Worm (Caenorhabditis elegans) whole organism, young adult: ENCODE measurements around the gene ska-3.

Source experiments
- D2030.7 ChIP-seq: fragments of 200-800 bp; sonication (Bioruptor generic); IDR thresholded peaks from 2 replicates; pipeline ENCODE4 v1.3.6; 2022; ENCODE audit warnings: missing genetic modification reagents, missing genetic modification characterization, missing compliant biosample characterization
- F10E7.11 ChIP-seq: sonication (generic microtip); optimal IDR thresholded peaks from 2 replicates; lab custom pipeline; 2017; ENCODE audit warnings: mild to moderate bottlenecking, missing genetic modification characterization, moderate library complexity, missing compliant biosample characterization
- F33H1.4 ChIP-seq: fragments of 200-800 bp; sonication (Bioruptor generic); IDR thresholded peaks from 2 replicates; pipeline ENCODE4 v1.3.6; 2022; ENCODE audit warnings: missing genetic modification reagents, missing genetic modification characterization, missing compliant biosample characterization
- F55B11.4 ChIP-seq: sonication (generic microtip); optimal IDR thresholded peaks from 2 replicates; lab custom pipeline; 2016; ENCODE audit warnings: missing compliant biosample characterization, missing genetic modification characterization, borderline replicate concordance; ENCODE audit not compliant: insufficient read depth
- K12H6.12 ChIP-seq: fragments of 200-800 bp; sonication (Bioruptor generic); optimal IDR thresholded peaks from 2 replicates; lab custom pipeline; 2018; ENCODE audit warnings: mild to moderate bottlenecking, missing genetic modification characterization, missing compliant biosample characterization
- Y53G8AR.9 ChIP-seq: fragments of 200-800 bp; sonication (Bioruptor generic); conservative IDR thresholded peaks from 2 replicates; pipeline ENCODE4 v1.3.6; 2022; ENCODE audit warnings: missing genetic modification reagents, missing genetic modification characterization, missing compliant biosample characterization
- Y56A3A.18 ChIP-seq: fragments of 200-800 bp; sonication (Bioruptor generic); IDR thresholded peaks from 2 replicates; pipeline ENCODE4 v1.3.6; 2022; ENCODE audit warnings: missing genetic modification reagents, missing genetic modification characterization, missing compliant biosample characterization
- Y67H2A.10 ChIP-seq: fragments of 200-800 bp; sonication (Bioruptor generic); conservative IDR thresholded peaks from 2 replicates; pipeline ENCODE4 v1.3.6; 2022; ENCODE audit warnings: missing genetic modification reagents, missing genetic modification characterization, missing compliant biosample characterization
- Y95B8A.8 ChIP-seq: fragments of 200-800 bp; sonication (Bioruptor generic); IDR thresholded peaks from 2 replicates; pipeline ENCODE4 v1.3.6; 2022; ENCODE audit warnings: missing genetic modification reagents, missing genetic modification characterization, missing compliant biosample characterization
- ama-1 ChIP-seq, 3 experiments: fragments of 150-350 bp in 1 of 3; sonication (generic microtip) in 2 of 3; optimal IDR thresholded peaks; 2 replicates each; lab custom pipeline; 2014 to 2018; ENCODE audit warnings: missing biosample characterization in 2 of 3, missing genetic modification characterization in 2 of 3, missing genetic modification reagents in 2 of 3
- aptf-2 ChIP-seq: fragments of 200-800 bp; sonication (Bioruptor generic); conservative IDR thresholded peaks from 2 replicates; pipeline ENCODE4 v1.3.6; 2022; ENCODE audit warnings: missing genetic modification reagents, missing genetic modification characterization, missing compliant biosample characterization
- ceh-58 ChIP-seq: fragments of 200-800 bp; sonication (Bioruptor generic); IDR thresholded peaks from 2 replicates; pipeline ENCODE4 v1.3.6; 2022; ENCODE audit warnings: missing genetic modification characterization, missing compliant biosample characterization
- ceh-91 ChIP-seq: fragments of 200-800 bp; sonication (Bioruptor generic); IDR thresholded peaks from 2 replicates; pipeline ENCODE4 v1.3.6; 2022; ENCODE audit warnings: missing genetic modification reagents, missing genetic modification characterization, missing compliant biosample characterization
- dox-1 ChIP-seq: fragments of 200-800 bp; sonication (Bioruptor generic); IDR thresholded peaks from 2 replicates; pipeline ENCODE4 v1.3.6; 2022; ENCODE audit warnings: missing genetic modification reagents, missing genetic modification characterization, missing compliant biosample characterization
- dpl-1 ChIP-seq: fragments of 150-350 bp; optimal IDR thresholded peaks from 2 replicates; lab custom pipeline; 2014; ENCODE audit warnings: missing biosample characterization, missing genetic modification reagents, missing genetic modification characterization
- efl-1 ChIP-seq: fragments of 150-350 bp; optimal IDR thresholded peaks from 2 replicates; lab custom pipeline; 2014; ENCODE audit warnings: missing biosample characterization, missing genetic modification reagents, missing genetic modification characterization
- egl-18 ChIP-seq: fragments of 200-800 bp; sonication (Bioruptor generic); IDR thresholded peaks from 2 replicates; pipeline ENCODE4 v1.3.6; 2022; ENCODE audit warnings: missing genetic modification reagents, missing genetic modification characterization, missing compliant biosample characterization
- ets-4 ChIP-seq: fragments of 200-800 bp; sonication (Bioruptor generic); optimal IDR thresholded peaks from 2 replicates; lab custom pipeline; 2018; ENCODE audit warnings: mild to moderate bottlenecking, missing genetic modification characterization, missing compliant biosample characterization
- fkh-3 ChIP-seq: sonication (generic microtip); optimal IDR thresholded peaks from 2 replicates; lab custom pipeline; 2016; ENCODE audit warnings: mild to moderate bottlenecking, missing genetic modification characterization, missing compliant biosample characterization
- gei-17 ChIP-seq: fragments of 200-800 bp; sonication (Bioruptor generic); optimal IDR thresholded peaks from 2 replicates; lab custom pipeline; 2018; ENCODE audit warnings: mild to moderate bottlenecking, missing genetic modification characterization, missing compliant biosample characterization
- hrde-1 ChIP-seq: sonication (generic microtip); optimal IDR thresholded peaks from 2 replicates; lab custom pipeline; 2016; ENCODE audit warnings: missing genetic modification characterization, mild to moderate bottlenecking, missing compliant biosample characterization, moderate library complexity, missing genotype, missing genetic modification reagents, borderline replicate concordance
- hsf-1 ChIP-seq: fragments of 200-800 bp; sonication (Bioruptor generic); IDR thresholded peaks from 2 replicates; pipeline ENCODE4 v1.3.6; 2022; ENCODE audit warnings: missing genetic modification reagents, missing genetic modification characterization, missing compliant biosample characterization
- lin-26 ChIP-seq: fragments of 200-800 bp; sonication (Bioruptor generic); IDR thresholded peaks from 2 replicates; pipeline ENCODE4 v1.3.6; 2022; ENCODE audit warnings: missing genetic modification reagents, missing genetic modification characterization, missing compliant biosample characterization
- lin-54 ChIP-seq: fragments of 200-800 bp; sonication (Bioruptor generic); optimal IDR thresholded peaks from 2 replicates; lab custom pipeline; 2018; ENCODE audit warnings: mild to moderate bottlenecking, missing genetic modification characterization, missing compliant biosample characterization
- lsl-1 ChIP-seq: fragments of 200-800 bp; sonication (Bioruptor generic); optimal IDR thresholded peaks from 2 replicates; lab custom pipeline; 2018; ENCODE audit warnings: mild to moderate bottlenecking, missing genetic modification characterization, moderate library complexity, missing compliant biosample characterization
- lsy-27 ChIP-seq: sonication (generic microtip); optimal IDR thresholded peaks from 2 replicates; lab custom pipeline; 2017; ENCODE audit warnings: missing genetic modification characterization, mild to moderate bottlenecking, missing compliant biosample characterization, antibody characterized with exemption, missing genotype, borderline replicate concordance; ENCODE audit not compliant: insufficient read depth
- madf-3 ChIP-seq: fragments of 200-800 bp; sonication (Bioruptor generic); IDR thresholded peaks from 2 replicates; pipeline ENCODE4 v1.3.6; 2022; ENCODE audit warnings: missing genetic modification reagents, missing genetic modification characterization, missing compliant biosample characterization
- madf-6 ChIP-seq: fragments of 200-800 bp; sonication (Bioruptor generic); IDR thresholded peaks from 2 replicates; pipeline ENCODE4 v1.3.6; 2022; ENCODE audit warnings: missing genetic modification reagents, missing genetic modification characterization, missing compliant biosample characterization
- madf-8 ChIP-seq: fragments of 200-800 bp; sonication (Bioruptor generic); conservative IDR thresholded peaks from 2 replicates; pipeline ENCODE4 v1.3.6; 2022; ENCODE audit warnings: missing genetic modification reagents, missing genetic modification characterization, missing compliant biosample characterization
- mcd-1 ChIP-seq: fragments of 200-800 bp; sonication (Bioruptor generic); IDR thresholded peaks from 2 replicates; pipeline ENCODE4 v1.3.6; 2022; ENCODE audit warnings: missing genetic modification reagents, missing genetic modification characterization, missing compliant biosample characterization
- mes-4 ChIP-seq: sonication (generic microtip); optimal IDR thresholded peaks from 2 replicates; lab custom pipeline; 2016; ENCODE audit warnings: missing genotype, missing genetic modification characterization, missing compliant biosample characterization
- mxl-1 ChIP-seq: sonication (generic microtip); optimal IDR thresholded peaks from 2 replicates; lab custom pipeline; 2016; ENCODE audit warnings: missing genetic modification characterization, missing compliant biosample characterization
- nfyb-1 ChIP-seq: fragments of 200-800 bp; sonication (Bioruptor generic); IDR thresholded peaks from 2 replicates; pipeline ENCODE4 v1.3.6; 2022; ENCODE audit warnings: missing genetic modification reagents, missing genetic modification characterization, missing compliant biosample characterization
- nhr-179 ChIP-seq: sonication (generic microtip); optimal IDR thresholded peaks from 2 replicates; lab custom pipeline; 2016; ENCODE audit warnings: mild to moderate bottlenecking, missing genetic modification characterization, missing compliant biosample characterization
- nhr-90 ChIP-seq: sonication (generic microtip); optimal IDR thresholded peaks from 2 replicates; lab custom pipeline; 2016; ENCODE audit warnings: missing genotype, mild to moderate bottlenecking, missing genetic modification characterization, missing compliant biosample characterization
- rcor-1 ChIP-seq: fragments of 200-800 bp; sonication (Bioruptor generic); IDR thresholded peaks from 2 replicates; pipeline ENCODE4 v1.3.6; 2022; ENCODE audit warnings: missing genetic modification reagents, missing genetic modification characterization, missing compliant biosample characterization
- sea-2 ChIP-seq: fragments of 200-800 bp; sonication (Bioruptor generic); IDR thresholded peaks from 2 replicates; pipeline ENCODE4 v1.3.6; 2022; ENCODE audit warnings: missing genetic modification characterization, missing compliant biosample characterization
- snpc-1.1 ChIP-seq: sonication (generic microtip); optimal IDR thresholded peaks from 2 replicates; lab custom pipeline; 2017; ENCODE audit warnings: missing genetic modification characterization, mild to moderate bottlenecking, missing compliant biosample characterization, antibody characterized with exemption, moderate library complexity, missing genotype, missing genetic modification reagents; ENCODE audit not compliant: insufficient read depth
- snpc-1.3 ChIP-seq: sonication (generic microtip); optimal IDR thresholded peaks from 2 replicates; lab custom pipeline; 2017; ENCODE audit warnings: missing genetic modification characterization, mild to moderate bottlenecking, missing compliant biosample characterization, antibody characterized with exemption, moderate library complexity, missing genotype, missing genetic modification reagents; ENCODE audit not compliant: insufficient read depth
- snpc-3.4 ChIP-seq: sonication (generic microtip); optimal IDR thresholded peaks from 2 replicates; lab custom pipeline; 2017; ENCODE audit warnings: missing genetic modification characterization, mild to moderate bottlenecking, missing compliant biosample characterization, antibody characterized with exemption, moderate library complexity, missing genotype, missing genetic modification reagents
- tbp1 ChIP-seq: fragments of 200-800 bp; sonication (Bioruptor generic); optimal IDR thresholded peaks from 2 replicates; lab custom pipeline; 2018; ENCODE audit warnings: mild to moderate bottlenecking, missing genetic modification characterization, missing compliant biosample characterization
- unc-62 ChIP-seq: fragments of 150-350 bp; optimal IDR thresholded peaks from 2 replicates; lab custom pipeline; 2014; ENCODE audit warnings: missing biosample characterization, missing genetic modification reagents, missing genetic modification characterization
- xnd-1 ChIP-seq: sonication (generic microtip); optimal IDR thresholded peaks from 2 replicates; lab custom pipeline; 2016; ENCODE audit warnings: missing genotype, missing genetic modification reagents, missing genetic modification characterization, missing compliant biosample characterization

The ska-3 gene

ce11 chrIII:5697266-5697665 lies 18.5 kb upstream of the ska-3 start, which contains the start of gene B0336.7 (continued):
- no peak for TF ChIP-seq gei-17 (GFP tag; lab: Kevin White, UChicago)
- no peak for TF ChIP-seq lin-26 (GFP tag; lab: Robert Waterston, UW)

- TF ChIP-seq hsf-1 (GFP tag; lab: Robert Waterston, UW), result 0 out of 2 replicates have a peak, but pooled peaks have one; percentile 46
- TF ChIP-seq snpc-1.3 (tag; lab: Kevin White, UChicago), result no peak
- TF ChIP-seq dox-1 (GFP tag; lab: Robert Waterston, UW), result no peak
- no peak for TF ChIP-seq nfyb-1 (GFP tag; lab: Robert Waterston, UW)
- peak; percentile 15; the same call in 1 of the 2 replicates for TF ChIP-seq madf-6 (GFP tag; lab: Robert Waterston, UW)
Measured at ce11 chrIII:5693736-5694135, 14.9 kb upstream of the ska-3 start, which contains the start of gene B0336.13. B0336.13 (plus strand) TSS chrIII:5694036.

- TF ChIP-seq Y56A3A.18, result no peak
- no peak for TF ChIP-seq rcor-1 (GFP tag; lab: Robert Waterston, UW)
- no peak for TF ChIP-seq lin-26 (GFP tag; lab: Robert Waterston, UW)
- peak; percentile 7 for TF ChIP-seq lin-54 (GFP tag; lab: Kevin White, UChicago)
- peak; percentile 81 for TF ChIP-seq efl-1 (GFP tag; lab: Kevin White, UChicago)
- no peak for TF ChIP-seq Y95B8A.8 (GFP tag; lab: Robert Waterston, UW)
- no peak for TF ChIP-seq ama-1 (optimal IDR thresholded peaks at IDR 0.05; lab: Kevin White, UChicago)
- no peak for TF ChIP-seq ama-1 (GFP tag; optimal IDR thresholded peaks at IDR 0.05; lab: Kevin White, UChicago)
- TF ChIP-seq unc-62, result no peak
- TF ChIP-seq lsy-27 (tag; lab: Kevin White, UChicago), result no peak
- TF ChIP-seq mxl-1 (tag; lab: Kevin White, UChicago), result no peak
- TF ChIP-seq K12H6.12 (tag; lab: Kevin White, UChicago), result no peak
- no peak for TF ChIP-seq F55B11.4 (tag; lab: Kevin White, UChicago)
- TF ChIP-seq madf-3 (GFP tag; lab: Robert Waterston, UW), result no peak
- 0 out of 2 replicates have a peak, but pooled peaks have one; percentile 18 for TF ChIP-seq madf-8 (GFP tag; lab: Robert Waterston, UW)
- TF ChIP-seq D2030.7, result peak; percentile 16; the same call in 1 of the 2 replicates
- TF ChIP-seq mcd-1 (GFP tag; lab: Robert Waterston, UW), result 0 out of 2 replicates have a peak, but pooled peaks have one; percentile 25
- TF ChIP-seq xnd-1 (tag; lab: Kevin White, UChicago), result no peak
- TF ChIP-seq madf-6 (GFP tag; lab: Robert Waterston, UW), result peak; percentile 75; the same call in 1 of the 2 replicates
- TF ChIP-seq fkh-3 (tag; lab: Kevin White, UChicago), result no peak
- TF ChIP-seq sea-2 (GFP tag; lab: Robert Waterston, UW), result no peak
- peak; percentile 51 for TF ChIP-seq snpc-1.1 (tag; lab: Kevin White, UChicago)
- no peak for TF ChIP-seq ets-4 (GFP tag; lab: Kevin White, UChicago)
- TF ChIP-seq Y53G8AR.9 (GFP tag; lab: Robert Waterston, UW), result no peak
- TF ChIP-seq egl-18, result no peak
- peak; percentile 33 for TF ChIP-seq lsl-1
- TF ChIP-seq mes-4 (tag; lab: Kevin White, UChicago), result no peak
- TF ChIP-seq F10E7.11 (tag; lab: Kevin White, UChicago), result no peak
- no peak for TF ChIP-seq nhr-179 (tag; lab: Kevin White, UChicago)
- no peak for TF ChIP-seq ceh-58 (GFP tag; lab: Robert Waterston, UW)
- TF ChIP-seq ceh-91, result 0 out of 2 replicates have a peak, but pooled peaks have one; percentile 16
- peak; percentile 43; the same call in 1 of the 2 replicates for TF ChIP-seq F33H1.4
- TF ChIP-seq snpc-3.4 (tag; lab: Kevin White, UChicago), result peak; percentile 29
- TF ChIP-seq Y67H2A.10 (GFP tag; lab: Robert Waterston, UW), result no peak
- no peak for TF ChIP-seq aptf-2
- TF ChIP-seq nhr-90 (tag; lab: Kevin White, UChicago), result no peak
- peak; percentile 23 for TF ChIP-seq dpl-1
- no peak for TF ChIP-seq hrde-1
- TF ChIP-seq tbp1 (GFP tag; lab: Kevin White, UChicago), result no peak
Measured at ce11 chrIII:5692690-5693089, 13.9 kb upstream of the ska-3 start, which contains the start of the genes abi-1 and arle-14. abi-1 (minus strand) TSS chrIII:5692740. arle-14 (plus strand) TSS chrIII:5692906.
